Fruit fly (Drosophila melanogaster) whole organism, prepupa: Measurements from ENCODE around the gene Naprt.

Experiments
- Blimp-1 ChIP-seq: fragments of 200-800 bp; sonication (Bioruptor generic); optimal IDR thresholded peaks from 3 replicates; lab custom pipeline; 2017; ENCODE audit warnings: missing biosample characterization, missing genetic modification characterization, mild to moderate bottlenecking, moderate library complexity, missing genetic modification reagents
- CG10631 ChIP-seq: fragments of 200-800 bp; sonication (Bioruptor generic); optimal IDR thresholded peaks from 2 replicates; lab custom pipeline; 2016; ENCODE audit warnings: missing biosample characterization, missing genetic modification characterization
- CG10669 ChIP-seq: fragments of 200-800 bp; sonication (Bioruptor generic); optimal IDR thresholded peaks from 3 replicates; lab custom pipeline; 2018; ENCODE audit warnings: missing biosample characterization, mild to moderate bottlenecking, missing genetic modification characterization, moderate library complexity
- CG11762 ChIP-seq: fragments of 200-800 bp; sonication (Bioruptor generic); optimal IDR thresholded peaks from 3 replicates; lab custom pipeline; 2016; ENCODE audit warnings: missing biosample characterization, missing genetic modification characterization; ENCODE audit not compliant: insufficient read depth
- CG1621 ChIP-seq: fragments of 200-800 bp; sonication (Bioruptor generic); optimal IDR thresholded peaks from 3 replicates; lab custom pipeline; 2018; ENCODE audit warnings: missing biosample characterization, mild to moderate bottlenecking, missing genetic modification characterization
- CG3032 ChIP-seq: fragments of 200-800 bp; optimal IDR thresholded peaks from 2 replicates; lab custom pipeline; 2019; ENCODE audit warnings: missing biosample characterization, mild to moderate bottlenecking, missing genetic modification characterization, moderate library complexity
- CG31627 ChIP-seq: fragments of 200-800 bp; sonication (Bioruptor generic); optimal IDR thresholded peaks from 3 replicates; lab custom pipeline; 2016; ENCODE audit warnings: missing biosample characterization, missing genetic modification characterization
- CG32006 ChIP-seq: fragments of 200-800 bp; sonication (Bioruptor generic); optimal IDR thresholded peaks from 3 replicates; lab custom pipeline; 2017; ENCODE audit warnings: missing biosample characterization, mild to moderate bottlenecking, missing genetic modification characterization
- CG34406 ChIP-seq: fragments of 200-800 bp; sonication (Bioruptor generic); optimal IDR thresholded peaks from 3 replicates; lab custom pipeline; 2016; ENCODE audit warnings: missing biosample characterization, missing genetic modification characterization
- CG3919 ChIP-seq: fragments of 200-800 bp; sonication (Bioruptor generic); optimal IDR thresholded peaks from 3 replicates; lab custom pipeline; 2016; ENCODE audit warnings: missing biosample characterization, missing genetic modification characterization
- CG6276 ChIP-seq: fragments of 200-800 bp; sonication (Bioruptor generic); optimal IDR thresholded peaks from 2 replicates; lab custom pipeline; 2017; ENCODE audit warnings: missing biosample characterization, mild to moderate bottlenecking, missing genetic modification characterization
- CG6792 ChIP-seq: fragments of 200-800 bp; sonication (Bioruptor generic); optimal IDR thresholded peaks from 3 replicates; lab custom pipeline; 2016; ENCODE audit warnings: missing biosample characterization, missing genetic modification characterization
- CG6854 ChIP-seq: fragments of 200-800 bp; sonication (Bioruptor generic); optimal IDR thresholded peaks from 2 replicates; lab custom pipeline; 2017; ENCODE audit warnings: missing biosample characterization, mild to moderate bottlenecking, missing genetic modification characterization
- CG8119 ChIP-seq: fragments of 200-800 bp; sonication (Bioruptor generic); IDR thresholded peaks from 3 replicates; pipeline ENCODE4 v1.3.6; 2022; ENCODE audit warnings: missing biosample characterization, missing genetic modification characterization
- CG8632 ChIP-seq: fragments of 200-800 bp; sonication (Bioruptor generic); optimal IDR thresholded peaks from 3 replicates; lab custom pipeline; 2016; ENCODE audit warnings: missing biosample characterization, missing genetic modification characterization
- CG9139 ChIP-seq: fragments of 200-800 bp; sonication (Bioruptor generic); optimal IDR thresholded peaks from 3 replicates; lab custom pipeline; 2017; ENCODE audit warnings: missing biosample characterization, mild to moderate bottlenecking, missing genetic modification characterization
- Eip75B ChIP-seq: fragments of 200-800 bp; sonication (Bioruptor generic); optimal IDR thresholded peaks from 3 replicates; lab custom pipeline; 2016; ENCODE audit warnings: missing biosample characterization, missing genetic modification characterization
- Eip78C ChIP-seq: fragments of 200-800 bp; sonication (Bioruptor generic); peaks from one replicate; lab custom pipeline; 2016; ENCODE audit warnings: missing biosample characterization, missing genetic modification characterization
- Eip93F ChIP-seq: fragments of 200-800 bp; sonication (Bioruptor generic); optimal IDR thresholded peaks from 2 replicates; lab custom pipeline; 2016; ENCODE audit warnings: missing biosample characterization, mild to moderate bottlenecking, missing genetic modification characterization
- Ets96B ChIP-seq: fragments of 200-800 bp; optimal IDR thresholded peaks from 2 replicates; lab custom pipeline; 2019; ENCODE audit warnings: missing biosample characterization, mild to moderate bottlenecking, missing genetic modification characterization, moderate library complexity
- Hr38 ChIP-seq: sonication (Bioruptor generic); optimal IDR thresholded peaks from 2 replicates; lab custom pipeline; 2016; ENCODE audit warnings: missing biosample characterization, missing genetic modification characterization
- Hr39 ChIP-seq: fragments of 200-800 bp; sonication (Bioruptor generic); optimal IDR thresholded peaks from 2 replicates; lab custom pipeline; 2016; ENCODE audit warnings: missing biosample characterization, missing genetic modification characterization
- Hr4 ChIP-seq: fragments of 200-800 bp; sonication (Bioruptor generic); optimal IDR thresholded peaks from 3 replicates; lab custom pipeline; 2016; ENCODE audit warnings: missing biosample characterization, missing genetic modification characterization
- Lpt ChIP-seq: fragments of 200-800 bp; sonication (Bioruptor generic); optimal IDR thresholded peaks from 3 replicates; lab custom pipeline; 2016; ENCODE audit warnings: missing biosample characterization, missing genetic modification characterization
- OdsH ChIP-seq: fragments of 200-800 bp; sonication (Bioruptor generic); optimal IDR thresholded peaks from 3 replicates; lab custom pipeline; 2016; ENCODE audit warnings: missing biosample characterization, missing genetic modification characterization
- Smox ChIP-seq: fragments of 200-800 bp; sonication (Bioruptor generic); optimal IDR thresholded peaks from 3 replicates; lab custom pipeline; 2016; ENCODE audit warnings: missing biosample characterization, missing genetic modification characterization
- dsx ChIP-seq: fragments of 200-800 bp; optimal IDR thresholded peaks from 3 replicates; lab custom pipeline; 2019; ENCODE audit warnings: missing biosample characterization, mild to moderate bottlenecking, missing genetic modification characterization, moderate library complexity; ENCODE audit not compliant: poor library complexity, severe bottlenecking
- eg ChIP-seq: fragments of 200-800 bp; sonication (Bioruptor generic); IDR thresholded peaks from 3 replicates; pipeline ENCODE4 v1.3.6; 2022; ENCODE audit warnings: missing biosample characterization, missing genetic modification characterization
- esn ChIP-seq: fragments of 200-800 bp; sonication (Bioruptor generic); optimal IDR thresholded peaks from 2 replicates; lab custom pipeline; 2016; ENCODE audit warnings: missing biosample characterization, mild to moderate bottlenecking, missing genetic modification characterization, moderate library complexity
- fkh ChIP-seq: fragments of 200-800 bp; sonication (Bioruptor generic); optimal IDR thresholded peaks from 3 replicates; lab custom pipeline; 2017; ENCODE audit warnings: missing biosample characterization, mild to moderate bottlenecking, missing genetic modification characterization, moderate library complexity
- lz ChIP-seq: fragments of 200-800 bp; sonication (Bioruptor generic); optimal IDR thresholded peaks from 3 replicates; lab custom pipeline; 2016; ENCODE audit warnings: missing biosample characterization, missing genetic modification characterization
- net ChIP-seq: fragments of 200-800 bp; sonication (Bioruptor generic); optimal IDR thresholded peaks from 3 replicates; lab custom pipeline; 2016; ENCODE audit warnings: missing biosample characterization, missing genetic modification characterization
- pdm3 ChIP-seq: fragments of 200-800 bp; sonication (Bioruptor generic); optimal IDR thresholded peaks from 3 replicates; lab custom pipeline; 2016; ENCODE audit warnings: missing biosample characterization, missing genetic modification characterization
- salr ChIP-seq, 2 experiments: fragments of 200-800 bp; sonication (Bioruptor generic); optimal IDR thresholded peaks; 3 replicates each; lab custom pipeline; 2016 to 2018; ENCODE audit warnings: missing biosample characterization in 2 of 2, missing genetic modification characterization in 2 of 2, mild to moderate bottlenecking in 1 of 2
- spab ChIP-seq: fragments of 200-800 bp; sonication (Bioruptor generic); optimal IDR thresholded peaks from 2 replicates; lab custom pipeline; 2017; ENCODE audit warnings: missing biosample characterization, mild to moderate bottlenecking, missing genetic modification characterization, missing genetic modification reagents
- ss ChIP-seq, 2 experiments: fragments of 200-800 bp; sonication (Bioruptor generic); optimal IDR thresholded peaks; 2 replicates in 1 of 2; 3 replicates in 1 of 2; lab custom pipeline; 2017 to 2018; ENCODE audit warnings: mild to moderate bottlenecking in 2 of 2, missing biosample characterization in 2 of 2, missing genetic modification characterization in 2 of 2, moderate library complexity in 1 of 2
- svp ChIP-seq: fragments of 200-800 bp; sonication (Bioruptor generic); peaks from one replicate; lab custom pipeline; 2016; ENCODE audit warnings: missing biosample characterization, missing genetic modification characterization
- vri ChIP-seq: fragments of 200-800 bp; sonication (Bioruptor generic); optimal IDR thresholded peaks from 3 replicates; lab custom pipeline; 2016; ENCODE audit warnings: missing biosample characterization, mild to moderate bottlenecking, missing genetic modification characterization

Gene Naprt

dm6 chr2L:4197913-4198319 lies at the start of gene Naprt:
Naprt (minus strand) TSS chr2L:4198071.
- peak; percentile 69 for TF ChIP-seq Blimp-1 (GFP tag; lab: Kevin White, UChicago)
- TF ChIP-seq svp (GFP tag; lab: Kevin White, UChicago), result peak; percentile 82
- no peak for TF ChIP-seq dsx (GFP tag; lab: Kevin White, UChicago)
- no peak for TF ChIP-seq Eip75B
- TF ChIP-seq Eip93F (GFP tag; lab: Kevin White, UChicago), result no peak
- no peak for TF ChIP-seq CG1621
- no peak for TF ChIP-seq CG6792 (GFP tag; lab: Kevin White, UChicago)

- TF ChIP-seq pdm3 (GFP tag; lab: Kevin White, UChicago) (no peak), Ets96B (peak; percentile 24), CG10669 (peak; percentile 3), Smox (GFP tag; lab: Kevin White, UChicago) (no peak), CG3919 (GFP tag; lab: Kevin White, UChicago) (peak; percentile 5), Eip78C (GFP tag; lab: Kevin White, UChicago) (peak; percentile 68)
These were observed 48.5 kb upstream of the Naprt start for dm6 chr2L:4246376-4246775.

dm6 chr2L:4241513-4241912 lies 43.6 kb upstream of the Naprt start:
- no peak for TF ChIP-seq eg (GFP tag; lab: Robert Waterston, UW)
- peak; percentile 62 for TF ChIP-seq svp (GFP tag; lab: Kevin White, UChicago)
- TF ChIP-seq, all 60 proteins: peak for 1

- TF ChIP-seq Ets96B (no peak), Eip78C (GFP tag; lab: Kevin White, UChicago) (peak; percentile 40), Hr39 (no peak), CG34406 (GFP tag; lab: Kevin White, UChicago) (no peak)
These were observed 32.7 kb upstream of the Naprt start for dm6 chr2L:4230562-4230961.

dm6 chr2L:4227546-4227945 lies 29.7 kb upstream of the Naprt start, which contains the start of gene RpL40:
RpL40 (plus strand) TSS chr2L:4227699.
- TF ChIP-seq spab (GFP tag; lab: Kevin White, UChicago) (no peak), Eip75B (no peak), lz (GFP tag; lab: Kevin White, UChicago) (no peak), CG6276 (GFP tag; lab: Kevin White, UChicago) (no peak), CG11762 (GFP tag; lab: Kevin White, UChicago) (no peak), CG32006 (GFP tag; lab: Kevin White, UChicago) (no peak), OdsH (no peak), svp (GFP tag; lab: Kevin White, UChicago) (peak; percentile 20), vri (GFP tag; lab: Kevin White, UChicago) (no peak), CG8632 (GFP tag; lab: Kevin White, UChicago) (no peak), ss (GFP tag; optimal IDR thresholded peaks at IDR 0.05; lab: Kevin White, UChicago) (peak; percentile 10 to 23), CG6854 (peak; percentile 44), Ets96B (no peak), CG8119 (GFP tag; lab: Robert Waterston, UW) (no peak), fkh (no peak), Hr4 (GFP tag; lab: Kevin White, UChicago) (no peak), Hr39 (peak; percentile 0), Eip78C (GFP tag; lab: Kevin White, UChicago) (peak; percentile 80), Hr38 (no peak), CG9139 (GFP tag; lab: Kevin White, UChicago) (peak; percentile 8)

- TF ChIP-seq CG8632 (GFP tag; lab: Kevin White, UChicago), result no peak
- TF ChIP-seq CG3032 (tag; lab: Kevin White, UChicago), result no peak
- no peak for TF ChIP-seq Hr38
- no peak for TF ChIP-seq CG10631
- TF ChIP-seq salr (GFP tag; optimal IDR thresholded peaks at IDR 0.05; lab: Kevin White, UChicago), result no peak
- TF ChIP-seq fkh, result no peak
- no peak for TF ChIP-seq vri (GFP tag; lab: Kevin White, UChicago)
- no peak for TF ChIP-seq net (GFP tag; lab: Kevin White, UChicago)
- TF ChIP-seq Lpt, result no peak
- no peak for TF ChIP-seq CG9139 (GFP tag; lab: Kevin White, UChicago)
- TF ChIP-seq eg (GFP tag; lab: Robert Waterston, UW), result peak; percentile 24; the same call in 1 of the 3 replicates
- TF ChIP-seq Smox (GFP tag; lab: Kevin White, UChicago), result no peak
- TF ChIP-seq CG31627, result peak; percentile 17
- TF ChIP-seq esn (GFP tag; lab: Kevin White, UChicago), result peak; percentile 3
- no peak for TF ChIP-seq CG6276 (GFP tag; lab: Kevin White, UChicago)
These were observed 28.9 kb upstream of the Naprt start, which contains the start of gene CG3702 for dm6 chr2L:4226792-4227191. CG3702 (minus strand) TSS chr2L:4227097.
